Worm (Caenorhabditis elegans) whole organism, young adult: ENCODE measurements around the gene nhr-118.

Experiments used
- B0019.2 ChIP-seq: fragments of 200-800 bp; sonication (Bioruptor generic); conservative IDR thresholded peaks from 2 replicates; pipeline ENCODE4 v1.3.6; 2022; ENCODE audit warnings: missing genetic modification reagents, missing genetic modification characterization, missing compliant biosample characterization
- B0035.1 ChIP-seq: sonication (generic microtip); optimal IDR thresholded peaks from 2 replicates; lab custom pipeline; 2016; ENCODE audit warnings: missing genetic modification characterization, mild to moderate bottlenecking, missing compliant biosample characterization, missing genotype, missing genetic modification reagents
- B0336.3 ChIP-seq: fragments of 200-800 bp; sonication (Bioruptor generic); IDR thresholded peaks from 2 replicates; pipeline ENCODE4 v1.3.6; 2022; ENCODE audit warnings: missing genetic modification characterization, missing compliant biosample characterization
- F10E7.11 ChIP-seq: sonication (generic microtip); optimal IDR thresholded peaks from 2 replicates; lab custom pipeline; 2017; ENCODE audit warnings: mild to moderate bottlenecking, missing genetic modification characterization, moderate library complexity, missing compliant biosample characterization
- F23B12.7 ChIP-seq: sonication (generic microtip); optimal IDR thresholded peaks from 2 replicates; lab custom pipeline; 2017; ENCODE audit warnings: missing genetic modification characterization, mild to moderate bottlenecking, missing compliant biosample characterization, antibody characterized with exemption, moderate library complexity; ENCODE audit not compliant: insufficient read depth
- F37B4.10 ChIP-seq: fragments of 200-800 bp; sonication (Bioruptor generic); IDR thresholded peaks from 2 replicates; pipeline ENCODE4 v1.3.6; 2022; ENCODE audit warnings: missing genetic modification characterization, missing compliant biosample characterization
- K11D2.4 ChIP-seq: fragments of 200-800 bp; sonication (Bioruptor generic); IDR thresholded peaks from 2 replicates; pipeline ENCODE4 v1.3.6; 2022; ENCODE audit warnings: missing genetic modification reagents, missing genetic modification characterization, missing compliant biosample characterization
- ZK185.1 ChIP-seq: sonication (generic microtip); optimal IDR thresholded peaks from 2 replicates; lab custom pipeline; 2016; ENCODE audit warnings: mild to moderate bottlenecking, missing genetic modification characterization, missing compliant biosample characterization; ENCODE audit not compliant: poor library complexity, severe bottlenecking
- akir-1 ChIP-seq: fragments of 200-800 bp; sonication (Bioruptor generic); optimal IDR thresholded peaks from 2 replicates; lab custom pipeline; 2018; ENCODE audit warnings: mild to moderate bottlenecking, missing genetic modification characterization, moderate library complexity, missing compliant biosample characterization
- atf-7 ChIP-seq: sonication (generic microtip); optimal IDR thresholded peaks from 2 replicates; lab custom pipeline; 2017; ENCODE audit warnings: mild to moderate bottlenecking, missing genetic modification characterization, missing compliant biosample characterization
- ccch-3 ChIP-seq: fragments of 200-800 bp; sonication (Bioruptor generic); optimal IDR thresholded peaks from 2 replicates; lab custom pipeline; 2018; ENCODE audit warnings: mild to moderate bottlenecking, missing genetic modification characterization, missing compliant biosample characterization
- cebp-2 ChIP-seq: fragments of 200-800 bp; sonication (Bioruptor generic); IDR thresholded peaks from 2 replicates; pipeline ENCODE4 v1.3.6; 2022; ENCODE audit warnings: missing genetic modification characterization, missing compliant biosample characterization
- ceh-27 ChIP-seq: fragments of 200-800 bp; sonication (Bioruptor generic); optimal IDR thresholded peaks from 2 replicates; lab custom pipeline; 2018; ENCODE audit warnings: mild to moderate bottlenecking, missing genetic modification characterization, moderate library complexity, missing compliant biosample characterization
- ceh-58 ChIP-seq: fragments of 200-800 bp; sonication (Bioruptor generic); IDR thresholded peaks from 2 replicates; pipeline ENCODE4 v1.3.6; 2022; ENCODE audit warnings: missing genetic modification characterization, missing compliant biosample characterization
- ceh-79 ChIP-seq: sonication (generic microtip); optimal IDR thresholded peaks from 2 replicates; lab custom pipeline; 2017; ENCODE audit warnings: mild to moderate bottlenecking, missing genetic modification characterization, missing compliant biosample characterization
- chd-7 ChIP-seq: sonication (generic microtip); optimal IDR thresholded peaks from 2 replicates; lab custom pipeline; 2016; ENCODE audit warnings: mild to moderate bottlenecking, missing genetic modification characterization, moderate library complexity, missing compliant biosample characterization
- die-1 ChIP-seq: sonication (generic microtip); optimal IDR thresholded peaks from 2 replicates; lab custom pipeline; 2016; ENCODE audit warnings: missing genotype, mild to moderate bottlenecking, missing genetic modification characterization, missing compliant biosample characterization
- dpl-1 ChIP-seq: fragments of 150-350 bp; optimal IDR thresholded peaks from 2 replicates; lab custom pipeline; 2014; ENCODE audit warnings: missing biosample characterization, missing genetic modification reagents, missing genetic modification characterization
- efl-1 ChIP-seq: fragments of 150-350 bp; optimal IDR thresholded peaks from 2 replicates; lab custom pipeline; 2014; ENCODE audit warnings: missing biosample characterization, missing genetic modification reagents, missing genetic modification characterization
- egrh-3 ChIP-seq: fragments of 200-800 bp; sonication (Bioruptor generic); IDR thresholded peaks from 2 replicates; pipeline ENCODE4 v1.3.6; 2022; ENCODE audit warnings: missing genetic modification reagents, missing genetic modification characterization, missing compliant biosample characterization
- ets-4 ChIP-seq: fragments of 200-800 bp; sonication (Bioruptor generic); optimal IDR thresholded peaks from 2 replicates; lab custom pipeline; 2018; ENCODE audit warnings: mild to moderate bottlenecking, missing genetic modification characterization, missing compliant biosample characterization
- gei-17 ChIP-seq: fragments of 200-800 bp; sonication (Bioruptor generic); optimal IDR thresholded peaks from 2 replicates; lab custom pipeline; 2018; ENCODE audit warnings: mild to moderate bottlenecking, missing genetic modification characterization, missing compliant biosample characterization
- hmg-1.2 ChIP-seq: fragments of 200-800 bp; sonication (Bioruptor generic); IDR thresholded peaks from 2 replicates; pipeline ENCODE4 v1.3.6; 2022; ENCODE audit warnings: missing genetic modification reagents, missing genetic modification characterization, missing compliant biosample characterization
- hsf-1 ChIP-seq: fragments of 200-800 bp; sonication (Bioruptor generic); IDR thresholded peaks from 2 replicates; pipeline ENCODE4 v1.3.6; 2022; ENCODE audit warnings: missing genetic modification reagents, missing genetic modification characterization, missing compliant biosample characterization
- lag-1 ChIP-seq: fragments of 200-800 bp; sonication (Bioruptor generic); IDR thresholded peaks from 2 replicates; pipeline ENCODE4 v1.3.6; 2022; ENCODE audit warnings: missing genetic modification reagents, missing genetic modification characterization, missing compliant biosample characterization
- let-607 ChIP-seq, 2 experiments: fragments of 200-800 bp in 1 of 2; sonication (Bioruptor generic) in 1 of 2; sonication (generic microtip) in 1 of 2; optimal IDR thresholded peaks; 2 replicates each; lab custom pipeline; 2016 to 2018; ENCODE audit warnings: mild to moderate bottlenecking in 2 of 2, missing compliant biosample characterization in 2 of 2, missing genetic modification characterization in 2 of 2, moderate library complexity in 2 of 2, missing genotype in 1 of 2
- lin-26 ChIP-seq: fragments of 200-800 bp; sonication (Bioruptor generic); IDR thresholded peaks from 2 replicates; pipeline ENCODE4 v1.3.6; 2022; ENCODE audit warnings: missing genetic modification reagents, missing genetic modification characterization, missing compliant biosample characterization
- lin-54 ChIP-seq: fragments of 200-800 bp; sonication (Bioruptor generic); optimal IDR thresholded peaks from 2 replicates; lab custom pipeline; 2018; ENCODE audit warnings: mild to moderate bottlenecking, missing genetic modification characterization, missing compliant biosample characterization
- nfya-2 ChIP-seq: fragments of 200-800 bp; sonication (Bioruptor generic); IDR thresholded peaks from 2 replicates; pipeline ENCODE4 v1.3.6; 2022; ENCODE audit warnings: missing genetic modification reagents, missing genetic modification characterization, missing compliant biosample characterization
- nfyb-1 ChIP-seq: fragments of 200-800 bp; sonication (Bioruptor generic); IDR thresholded peaks from 2 replicates; pipeline ENCODE4 v1.3.6; 2022; ENCODE audit warnings: missing genetic modification reagents, missing genetic modification characterization, missing compliant biosample characterization
- nhr-80 ChIP-seq: sonication (generic microtip); optimal IDR thresholded peaks from 2 replicates; lab custom pipeline; 2016; ENCODE audit warnings: missing genetic modification characterization, missing compliant biosample characterization
- nhr-90 ChIP-seq: sonication (generic microtip); optimal IDR thresholded peaks from 2 replicates; lab custom pipeline; 2016; ENCODE audit warnings: missing genotype, mild to moderate bottlenecking, missing genetic modification characterization, missing compliant biosample characterization
- snpc-1.3 ChIP-seq: sonication (generic microtip); optimal IDR thresholded peaks from 2 replicates; lab custom pipeline; 2017; ENCODE audit warnings: missing genetic modification characterization, mild to moderate bottlenecking, missing compliant biosample characterization, antibody characterized with exemption, moderate library complexity, missing genotype, missing genetic modification reagents; ENCODE audit not compliant: insufficient read depth
- snpc-3.4 ChIP-seq: sonication (generic microtip); optimal IDR thresholded peaks from 2 replicates; lab custom pipeline; 2017; ENCODE audit warnings: missing genetic modification characterization, mild to moderate bottlenecking, missing compliant biosample characterization, antibody characterized with exemption, moderate library complexity, missing genotype, missing genetic modification reagents
- tlf-1 ChIP-seq: fragments of 200-800 bp; sonication (Bioruptor generic); optimal IDR thresholded peaks from 2 replicates; lab custom pipeline; 2018; ENCODE audit warnings: mild to moderate bottlenecking, missing genetic modification characterization, missing compliant biosample characterization
- xnd-1 ChIP-seq: sonication (generic microtip); optimal IDR thresholded peaks from 2 replicates; lab custom pipeline; 2016; ENCODE audit warnings: missing genotype, missing genetic modification reagents, missing genetic modification characterization, missing compliant biosample characterization
- ztf-18 ChIP-seq: sonication (generic microtip); optimal IDR thresholded peaks from 2 replicates; lab custom pipeline; 2016; ENCODE audit warnings: missing genotype, mild to moderate bottlenecking, missing genetic modification characterization, missing compliant biosample characterization
- ztf-25 ChIP-seq: fragments of 200-800 bp; sonication (Bioruptor generic); IDR thresholded peaks from 2 replicates; pipeline ENCODE4 v1.3.6; 2022; ENCODE audit warnings: missing genetic modification reagents, missing genetic modification characterization, missing compliant biosample characterization
- ztf-3 ChIP-seq: fragments of 200-800 bp; sonication (Bioruptor generic); optimal IDR thresholded peaks from 2 replicates; lab custom pipeline; 2018; ENCODE audit warnings: mild to moderate bottlenecking, missing genetic modification characterization, missing compliant biosample characterization

The nhr-118 gene

ce11 chrV:4401865-4402264, 5.8 kb upstream of the nhr-118 start, which contains the start of gene F13A2.5:
Gene F13A2.5, minus strand, starts transcription at chrV:4401965.
- TF ChIP-seq F37B4.10 (GFP tag; lab: Robert Waterston, UW) (no peak), cebp-2 (GFP tag; lab: Robert Waterston, UW) (no peak), B0019.2 (GFP tag; lab: Robert Waterston, UW) (no peak), hmg-1.2 (no peak)

- TF ChIP-seq dpl-1 (GFP tag; lab: Kevin White, UChicago) (no peak), ceh-27 (GFP tag; lab: Kevin White, UChicago) (no peak), akir-1 (GFP tag; lab: Kevin White, UChicago) (no peak), atf-7 (tag; lab: Kevin White, UChicago) (no peak), ztf-3 (GFP tag; lab: Kevin White, UChicago) (no peak), die-1 (no peak), ZK185.1 (no peak), ceh-58 (no peak), tlf-1 (GFP tag; lab: Kevin White, UChicago) (no peak), chd-7 (tag; lab: Kevin White, UChicago) (no peak), B0035.1 (tag; lab: Kevin White, UChicago) (no peak), snpc-3.4 (tag; lab: Kevin White, UChicago) (no peak)
Observed at ce11 chrV:4410643-4411042, 3.0 kb downstream of the nhr-118 start, which contains the start of gene Y47D7A.3. Gene Y47D7A.3, plus strand, starts transcription at chrV:4410943.

- TF ChIP-seq hsf-1 (GFP tag; lab: Robert Waterston, UW) (no peak), ceh-79 (tag; lab: Kevin White, UChicago) (no peak), B0336.3 (GFP tag; lab: Robert Waterston, UW) (no peak), ztf-25 (GFP tag; lab: Robert Waterston, UW) (no peak), snpc-1.3 (tag; lab: Kevin White, UChicago) (no peak), lag-1 (GFP tag; lab: Robert Waterston, UW) (no peak), nhr-80 (tag; lab: Kevin White, UChicago) (no peak), lin-26 (GFP tag; lab: Robert Waterston, UW) (no peak), ccch-3 (GFP tag; lab: Kevin White, UChicago) (no peak), nfyb-1 (GFP tag; lab: Robert Waterston, UW) (no peak)
Observed at ce11 chrV:4411714-4412113, 4.1 kb downstream of the nhr-118 start, which contains the start of gene Y47D7A.17. Gene Y47D7A.17, minus strand, starts transcription at chrV:4411814.

- TF ChIP-seq ztf-18 (tag; lab: Kevin White, UChicago) (no peak), ceh-79 (tag; lab: Kevin White, UChicago) (no peak), xnd-1 (tag; lab: Kevin White, UChicago) (no peak), egrh-3 (GFP tag; lab: Robert Waterston, UW) (no peak), nfya-2 (no peak), F23B12.7 (tag; lab: Kevin White, UChicago) (no peak), ets-4 (GFP tag; lab: Kevin White, UChicago) (no peak)
Observed at ce11 chrV:4414613-4415071, 7.0 kb downstream of the nhr-118 start, which contains the start of gene grl-5. Gene grl-5, minus strand, starts transcription at chrV:4414663.

- TF ChIP-seq snpc-1.3 (tag; lab: Kevin White, UChicago) (no peak), nfyb-1 (GFP tag; lab: Robert Waterston, UW) (no peak), K11D2.4 (GFP tag; lab: Robert Waterston, UW) (no peak), nhr-90 (no peak), gei-17 (no peak), efl-1 (GFP tag; lab: Kevin White, UChicago) (no peak), akir-1 (GFP tag; lab: Kevin White, UChicago) (no peak), tlf-1 (GFP tag; lab: Kevin White, UChicago) (no peak), lin-54 (no peak), F10E7.11 (tag; lab: Kevin White, UChicago) (no peak), let-607 (tag; optimal IDR thresholded peaks at IDR 0.05; lab: Kevin White, UChicago) (no peak)
- TF ChIP-seq, all 124 proteins: peak for 0
Observed at ce11 chrV:4416710-4417109, 9.1 kb downstream of the nhr-118 start, which contains the start of gene Y47D7A.18. Gene Y47D7A.18, minus strand, starts transcription at chrV:4416810.
